Fruit fly (Drosophila melanogaster): Measurements from ENCODE around the gene mei-218.

- TF ChIP-seq CG8478 (optimal IDR thresholded peaks at IDR 0.05) (no peak), CTCF (optimal IDR thresholded peaks at IDR 0.05) (no peak)
Measured at dm6 chrX:17148951-17149449, 6.2 kb upstream of the mei-218 start, which contains the start of gene Chchd2.

Measured in S2 (cell line).